Worm (Caenorhabditis elegans): ENCODE data around the gene sams-1.

DNA sequence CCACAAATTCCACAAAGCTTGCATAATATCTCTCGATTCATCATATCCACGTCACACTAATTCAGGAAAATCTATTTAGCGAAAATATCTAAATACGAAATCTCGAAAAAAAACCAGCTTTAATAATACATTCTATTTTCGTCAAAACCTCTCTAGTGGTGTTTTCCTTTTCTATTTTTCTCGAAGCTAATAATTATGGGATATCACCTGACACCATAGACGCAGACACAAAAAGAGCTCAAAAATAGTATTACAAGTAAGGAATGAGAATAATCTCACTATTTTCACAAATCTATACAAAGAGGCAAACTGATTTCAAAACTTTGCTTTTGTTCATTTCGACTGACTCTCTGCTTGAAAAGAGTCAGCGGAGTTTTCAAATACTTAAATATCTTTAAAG lies 3.3 kb downstream of the sams-1 start:
- TF ChIP-seq him-1 (tag; optimal IDR thresholded peaks at IDR 0.05) (no peak), W03F9.2 (tag; optimal IDR thresholded peaks at IDR 0.05) (no peak)
